Worm (Caenorhabditis elegans) whole organism, early embryonic: ENCODE measurements around the gene F55F3.4.

Experiments
- B0310.2 ChIP-seq: sonication (generic microtip); optimal IDR thresholded peaks from 2 replicates; lab custom pipeline; 2016; ENCODE audit warnings: mild to moderate bottlenecking, missing genetic modification characterization, missing compliant biosample characterization
- F13C5.2 ChIP-seq: sonication (generic microtip); optimal IDR thresholded peaks from 2 replicates; lab custom pipeline; 2017; ENCODE audit warnings: mild to moderate bottlenecking, missing genetic modification characterization, inconsistent platforms, missing compliant biosample characterization
- aly-1 ChIP-seq: sonication (generic microtip); optimal IDR thresholded peaks from 2 replicates; lab custom pipeline; 2016; ENCODE audit warnings: missing genetic modification characterization, missing compliant biosample characterization
- ama-1 ChIP-seq: fragments of 150-350 bp; optimal IDR thresholded peaks from 2 replicates; lab custom pipeline; 2014
- ceh-13 ChIP-seq: fragments of 200-800 bp; sonication (Bioruptor generic); optimal IDR thresholded peaks from 2 replicates; lab custom pipeline; 2018; ENCODE audit warnings: mild to moderate bottlenecking, missing genetic modification characterization, missing compliant biosample characterization
- ceh-36 ChIP-seq: sonication (generic microtip); optimal IDR thresholded peaks from 2 replicates; lab custom pipeline; 2016; ENCODE audit warnings: missing genetic modification characterization, inconsistent platforms, missing compliant biosample characterization
- ets-7 ChIP-seq: sonication (generic microtip); optimal IDR thresholded peaks from 2 replicates; lab custom pipeline; 2016; ENCODE audit warnings: missing genotype, missing genetic modification characterization, missing compliant biosample characterization
- flt-1 ChIP-seq: fragments of 200-800 bp; sonication (Bioruptor generic); IDR thresholded peaks from 2 replicates; pipeline ENCODE4 v1.3.6; 2022; ENCODE audit warnings: missing genetic modification characterization, missing compliant biosample characterization
- hmbx-1 ChIP-seq: sonication (generic microtip); optimal IDR thresholded peaks from 2 replicates; lab custom pipeline; 2016; ENCODE audit warnings: mild to moderate bottlenecking, missing genetic modification characterization, missing compliant biosample characterization
- hmg-4 ChIP-seq: fragments of 200-800 bp; sonication (Bioruptor generic); optimal IDR thresholded peaks from 2 replicates; lab custom pipeline; 2018; ENCODE audit warnings: mild to moderate bottlenecking, missing genetic modification characterization, missing compliant biosample characterization
- hnd-1 ChIP-seq: sonication (generic microtip); optimal IDR thresholded peaks from 2 replicates; lab custom pipeline; 2016; ENCODE audit warnings: missing genetic modification characterization, missing compliant biosample characterization
- pes-1 ChIP-seq: fragments of 200-800 bp; sonication (Bioruptor generic); IDR thresholded peaks from 2 replicates; pipeline ENCODE4 v1.3.6; 2022; ENCODE audit warnings: missing genetic modification reagents, missing genetic modification characterization, missing compliant biosample characterization
- scrt-1 ChIP-seq: fragments of 200-800 bp; sonication (Bioruptor generic); IDR thresholded peaks from 2 replicates; pipeline ENCODE4 v1.3.6; 2022; ENCODE audit warnings: missing genetic modification characterization, missing compliant biosample characterization
- sea-1 ChIP-seq: fragments of 200-800 bp; sonication (Bioruptor generic); conservative IDR thresholded peaks from 2 replicates; pipeline ENCODE4 v1.3.6; 2022; ENCODE audit warnings: missing genetic modification characterization, missing compliant biosample characterization
- tbx-11 ChIP-seq: fragments of 200-800 bp; sonication (Bioruptor generic); IDR thresholded peaks from 2 replicates; pipeline ENCODE4 v1.3.6; 2022; ENCODE audit warnings: missing genetic modification characterization, missing compliant biosample characterization
- tbx-37 ChIP-seq: fragments of 200-800 bp; sonication (Bioruptor generic); conservative IDR thresholded peaks from 2 replicates; pipeline ENCODE4 v1.3.6; 2022; ENCODE audit warnings: missing genetic modification reagents, missing genetic modification characterization, missing compliant biosample characterization
- tra-4 ChIP-seq: sonication (generic microtip); optimal IDR thresholded peaks from 2 replicates; lab custom pipeline; 2017; ENCODE audit warnings: missing genetic modification characterization, missing compliant biosample characterization

Gene F55F3.4

DNA sequence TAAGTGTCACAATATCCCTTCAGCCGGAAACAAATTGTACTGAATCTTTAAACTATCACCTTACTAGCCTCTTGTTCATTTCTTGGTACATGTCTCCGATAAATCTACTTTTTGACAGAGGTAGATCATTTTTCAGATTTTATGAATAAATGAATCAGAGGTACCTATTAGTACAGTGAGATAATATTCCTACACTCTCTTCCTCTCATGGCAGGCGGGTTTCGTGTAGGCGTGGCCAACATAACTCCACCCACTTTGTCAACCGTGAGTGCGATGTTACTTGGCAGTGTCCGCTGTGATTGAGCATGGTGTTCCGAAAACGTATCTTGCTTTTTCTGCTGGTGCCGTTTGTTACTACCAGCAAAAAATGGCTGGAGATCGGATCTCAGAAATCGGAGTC is at the start of gene F55F3.4:
F55F3.4 (plus strand) TSS at position 301 of the 400 bp plus-strand sequence.
- TF ChIP-seq tbx-11 (GFP tag; lab: Robert Waterston, UW) (no peak), tra-4 (tag; lab: Kevin White, UChicago) (no peak), tbx-37 (GFP tag; lab: Robert Waterston, UW) (no peak), B0310.2 (no peak), hnd-1 (tag; lab: Kevin White, UChicago) (no peak), ceh-36 (tag; lab: Kevin White, UChicago) (no peak)

DNA sequence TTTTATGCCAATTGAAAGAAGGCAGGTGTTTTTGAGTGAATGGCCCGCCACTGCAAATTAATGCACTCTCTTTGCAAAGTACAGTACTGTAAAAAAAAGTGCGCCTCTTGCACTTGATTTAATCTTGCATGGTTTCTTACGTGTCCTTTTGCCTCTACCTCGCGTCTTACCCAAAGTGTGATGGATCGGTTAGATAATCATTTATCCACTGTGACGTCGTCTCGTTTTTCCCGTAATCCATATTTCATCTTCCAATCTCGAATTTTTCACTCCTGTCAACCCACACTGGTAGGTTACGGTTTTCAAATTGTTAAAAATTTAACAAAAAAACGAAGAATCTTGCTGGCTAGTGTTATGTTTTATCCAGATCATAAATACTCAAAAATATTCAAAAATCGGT is 48.7 kb upstream of the F55F3.4 start:
- TF ChIP-seq ceh-36 (tag; lab: Kevin White, UChicago) (no peak), flt-1 (GFP tag; lab: Robert Waterston, UW) (no peak), hmg-4 (no peak), B0310.2 (no peak), tbx-11 (GFP tag; lab: Robert Waterston, UW) (no peak), aly-1 (tag; lab: Kevin White, UChicago) (no peak), tbx-37 (GFP tag; lab: Robert Waterston, UW) (no peak), F13C5.2 (no peak), ets-7 (no peak), scrt-1 (GFP tag; lab: Robert Waterston, UW) (no peak), hnd-1 (tag; lab: Kevin White, UChicago) (no peak), ama-1 (no peak), tra-4 (tag; lab: Kevin White, UChicago) (no peak), hmbx-1 (tag; lab: Kevin White, UChicago) (no peak), pes-1 (GFP tag; lab: Robert Waterston, UW) (no peak), ceh-13 (GFP tag; lab: Kevin White, UChicago) (no peak), sea-1 (GFP tag; lab: Robert Waterston, UW) (no peak)

DNA sequence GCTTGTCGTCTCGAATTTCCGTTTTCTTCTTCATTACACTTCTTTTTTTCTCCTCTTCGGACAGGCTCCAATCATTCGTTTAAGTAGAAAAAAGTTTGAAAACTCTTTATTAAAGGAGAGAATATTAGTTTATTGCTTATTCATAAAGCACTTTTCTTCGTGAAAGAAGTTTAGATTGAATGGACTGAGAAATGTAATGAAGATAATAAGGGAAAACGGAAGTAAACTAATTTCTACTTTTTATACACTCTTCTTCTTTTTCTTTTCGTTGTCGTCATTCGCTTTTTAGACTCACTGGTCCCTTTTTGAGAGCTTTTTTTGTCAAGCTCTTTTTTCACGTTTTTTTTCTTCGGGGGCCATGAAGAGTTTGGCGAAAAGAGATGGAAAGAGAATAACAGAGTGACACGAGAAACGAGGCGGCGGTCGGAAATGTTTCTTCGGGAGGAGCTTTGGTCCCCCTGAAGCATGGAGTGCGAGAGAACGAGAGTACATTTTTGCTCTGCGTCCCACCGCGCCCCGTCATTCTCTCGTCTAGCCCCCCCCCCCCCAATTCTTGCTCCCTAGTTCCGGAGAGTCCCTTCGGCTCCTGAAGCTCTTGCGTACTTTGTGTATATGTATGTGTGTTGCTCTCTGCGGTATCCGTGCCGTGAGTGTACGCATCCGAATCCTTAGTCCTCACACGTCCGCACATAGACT is 46.1 kb upstream of the F55F3.4 start:
- TF ChIP-seq tra-4 (tag; lab: Kevin White, UChicago) (no peak), hmg-4 (no peak), ets-7 (no peak), flt-1 (GFP tag; lab: Robert Waterston, UW) (no peak), tbx-37 (GFP tag; lab: Robert Waterston, UW) (no peak), sea-1 (GFP tag; lab: Robert Waterston, UW) (no peak), pes-1 (GFP tag; lab: Robert Waterston, UW) (no peak), F13C5.2 (no peak), B0310.2 (no peak), aly-1 (tag; lab: Kevin White, UChicago) (no peak), ama-1 (no peak), scrt-1 (GFP tag; lab: Robert Waterston, UW) (no peak), ceh-36 (tag; lab: Kevin White, UChicago) (no peak)

DNA sequence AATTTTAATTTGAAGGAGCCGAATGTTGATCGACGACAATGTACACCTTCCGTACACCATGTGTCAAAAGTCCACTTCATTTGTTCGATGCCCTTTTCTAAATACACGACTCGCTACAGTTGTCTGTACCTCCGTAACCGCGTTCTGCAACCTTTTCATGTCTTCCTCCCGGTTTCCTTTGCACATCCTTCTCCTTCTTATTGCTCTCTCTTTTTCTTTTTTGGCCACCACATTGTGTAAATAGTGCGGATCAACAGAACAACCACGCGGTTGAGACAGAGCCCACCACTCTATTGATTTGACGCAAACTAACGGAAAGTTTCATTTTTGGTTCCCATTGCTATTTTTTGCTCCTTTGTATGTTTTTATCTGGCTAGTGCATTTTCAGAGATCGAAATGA is 42.0 kb upstream of the F55F3.4 start:
- no peak for TF ChIP-seq sea-1 (GFP tag; lab: Robert Waterston, UW)
- no peak for TF ChIP-seq ceh-36 (tag; lab: Kevin White, UChicago)
- TF ChIP-seq aly-1 (tag; lab: Kevin White, UChicago), result no peak
- TF ChIP-seq tra-4 (tag; lab: Kevin White, UChicago), result no peak
- no peak for TF ChIP-seq tbx-11 (GFP tag; lab: Robert Waterston, UW)
- TF ChIP-seq ama-1, result no peak
- TF ChIP-seq hmbx-1 (tag; lab: Kevin White, UChicago), result no peak
- no peak for TF ChIP-seq ets-7
- no peak for TF ChIP-seq scrt-1 (GFP tag; lab: Robert Waterston, UW)
- no peak for TF ChIP-seq hnd-1 (tag; lab: Kevin White, UChicago)
- TF ChIP-seq ceh-13 (GFP tag; lab: Kevin White, UChicago), result no peak
- no peak for TF ChIP-seq B0310.2
- TF ChIP-seq F13C5.2, result no peak
- no peak for TF ChIP-seq tbx-37 (GFP tag; lab: Robert Waterston, UW)
- TF ChIP-seq pes-1 (GFP tag; lab: Robert Waterston, UW), result no peak
- TF ChIP-seq flt-1 (GFP tag; lab: Robert Waterston, UW), result no peak
- no peak for TF ChIP-seq hmg-4

DNA sequence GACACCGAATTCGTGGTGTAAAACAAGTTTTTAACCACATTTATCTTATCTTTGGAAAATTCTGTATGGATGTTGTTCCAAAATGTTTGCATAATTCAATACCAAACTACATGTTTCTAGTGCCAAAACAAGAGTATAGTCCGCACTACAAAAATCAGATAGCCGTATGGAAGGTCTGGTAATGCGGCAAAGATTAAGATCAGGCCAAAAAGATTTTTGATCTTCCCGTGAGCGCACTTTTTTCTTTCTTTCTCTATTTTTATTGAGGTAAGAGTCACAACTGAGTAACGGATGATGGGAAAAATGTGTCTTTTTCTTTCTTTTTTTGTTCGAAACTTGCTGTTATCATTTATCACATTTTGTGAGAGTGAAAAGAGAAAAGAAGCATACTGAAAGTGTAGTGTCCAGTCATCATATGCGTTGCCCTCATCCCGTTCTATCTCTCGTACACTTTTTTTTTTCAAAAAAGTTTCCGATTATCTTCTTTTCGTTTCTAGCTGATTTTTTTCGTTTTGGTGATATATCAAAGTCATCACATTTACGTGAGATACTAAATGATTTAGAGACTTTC is 40.7 kb upstream of the F55F3.4 start:
- TF ChIP-seq hnd-1 (tag; lab: Kevin White, UChicago), result no peak
- TF ChIP-seq hmg-4, result no peak
- TF ChIP-seq ceh-36 (tag; lab: Kevin White, UChicago), result no peak
- TF ChIP-seq scrt-1 (GFP tag; lab: Robert Waterston, UW), result no peak
- TF ChIP-seq tbx-37 (GFP tag; lab: Robert Waterston, UW), result no peak
- TF ChIP-seq tbx-11 (GFP tag; lab: Robert Waterston, UW), result no peak
- TF ChIP-seq ama-1, result no peak
- TF ChIP-seq flt-1 (GFP tag; lab: Robert Waterston, UW), result no peak
- TF ChIP-seq sea-1 (GFP tag; lab: Robert Waterston, UW), result no peak
- TF ChIP-seq ets-7, result no peak
- no peak for TF ChIP-seq B0310.2
- no peak for TF ChIP-seq hmbx-1 (tag; lab: Kevin White, UChicago)
- TF ChIP-seq F13C5.2, result no peak

DNA sequence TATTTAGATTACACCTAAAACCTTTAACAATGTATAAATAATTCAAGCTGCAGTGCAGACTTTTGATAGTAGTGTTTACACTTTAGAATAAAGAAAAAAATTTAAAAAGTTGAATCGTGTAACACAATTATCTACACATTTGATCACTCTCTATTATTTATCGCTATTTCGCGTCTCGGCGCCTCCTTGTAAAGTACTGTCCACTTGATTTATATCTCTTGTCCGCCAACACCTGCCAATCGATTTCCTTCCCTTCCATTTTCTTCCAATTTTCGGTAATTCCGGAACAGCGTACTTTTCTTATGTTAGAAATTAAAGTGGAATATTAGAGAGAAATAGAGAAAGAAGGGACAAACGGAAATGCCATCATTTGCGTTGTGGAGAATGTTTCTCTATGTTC is 39.8 kb upstream of the F55F3.4 start:
- TF ChIP-seq aly-1 (tag; lab: Kevin White, UChicago) (no peak), B0310.2 (no peak), hmbx-1 (tag; lab: Kevin White, UChicago) (no peak), ets-7 (no peak), tbx-11 (GFP tag; lab: Robert Waterston, UW) (no peak), F13C5.2 (no peak), tra-4 (tag; lab: Kevin White, UChicago) (no peak), pes-1 (GFP tag; lab: Robert Waterston, UW) (no peak), hnd-1 (tag; lab: Kevin White, UChicago) (no peak), hmg-4 (no peak), ceh-36 (tag; lab: Kevin White, UChicago) (no peak), scrt-1 (GFP tag; lab: Robert Waterston, UW) (no peak), tbx-37 (GFP tag; lab: Robert Waterston, UW) (no peak)

DNA sequence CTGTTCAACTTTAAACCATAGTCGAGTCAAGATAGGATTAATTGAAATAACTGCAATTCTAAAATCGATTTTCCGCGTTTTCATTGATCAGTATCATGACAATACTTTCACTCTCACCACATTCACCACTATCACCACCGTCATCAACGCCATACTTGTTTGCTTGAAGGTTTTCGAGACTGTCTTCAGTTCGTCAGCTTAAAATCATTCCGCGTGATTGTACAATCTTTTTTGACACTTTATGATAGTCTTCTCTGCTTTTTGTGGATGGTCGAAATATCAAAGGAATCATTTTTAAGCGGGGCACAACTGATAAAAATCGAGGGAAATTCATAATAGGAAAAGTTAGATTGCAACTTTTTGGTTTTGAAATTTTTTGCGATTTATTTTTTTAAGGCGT is 39.1 kb upstream of the F55F3.4 start:
- no peak for TF ChIP-seq ceh-36 (tag; lab: Kevin White, UChicago)
